Fruit fly (Drosophila melanogaster) whole organism, wandering third instar larva: Measurements from ENCODE around the gene Toll-9.

Experiments used
- Abd-B ChIP-seq: fragments of >200 bp; optimal IDR thresholded peaks from 2 replicates; lab custom pipeline; 2017; ENCODE audit warnings: missing biosample characterization, missing genetic modification characterization
- CG32264 ChIP-seq: fragments of 200-800 bp; sonication (Bioruptor generic); optimal IDR thresholded peaks from 2 replicates; lab custom pipeline; 2016; ENCODE audit warnings: missing biosample characterization, missing genetic modification characterization
- CG9705 ChIP-seq: fragments of 200-800 bp; sonication (Bioruptor generic); optimal IDR thresholded peaks from 2 replicates; lab custom pipeline; 2018; ENCODE audit warnings: missing biosample characterization, mild to moderate bottlenecking, missing genetic modification characterization
- CrebA ChIP-seq: fragments of 200-800 bp; sonication (Bioruptor generic); optimal IDR thresholded peaks from 2 replicates; lab custom pipeline; 2016; ENCODE audit warnings: missing biosample characterization, mild to moderate bottlenecking, missing genetic modification characterization, borderline replicate concordance
- Dfd ChIP-seq: fragments of >200 bp; optimal IDR thresholded peaks from 2 replicates; lab custom pipeline; 2017; ENCODE audit warnings: missing biosample characterization, missing genetic modification characterization
- Dif ChIP-seq: fragments of 200-275, 200-300 bp; sonication (Bioruptor generic); optimal IDR thresholded peaks from 2 replicates; lab custom pipeline; 2018; ENCODE audit warnings: missing biosample characterization, missing genetic modification characterization; ENCODE audit not compliant: partially characterized antibody
- GATAd ChIP-seq: sonication (Bioruptor generic); optimal IDR thresholded peaks from 2 replicates; lab custom pipeline; 2016; ENCODE audit warnings: missing biosample characterization, missing genetic modification characterization
- HLH106 ChIP-seq: fragments of 200-800 bp; optimal IDR thresholded peaks from 3 replicates; lab custom pipeline; 2019; ENCODE audit warnings: missing biosample characterization, mild to moderate bottlenecking, missing genetic modification characterization, moderate library complexity
- Hnf4 ChIP-seq: fragments of 200-800 bp; sonication (Bioruptor generic); optimal IDR thresholded peaks from 2 replicates; lab custom pipeline; 2016; ENCODE audit warnings: missing biosample characterization, mild to moderate bottlenecking, missing genetic modification characterization
- Hr78 ChIP-seq: fragments of >200 bp; optimal IDR thresholded peaks from 2 replicates; lab custom pipeline; 2017; ENCODE audit warnings: missing biosample characterization, missing genetic modification characterization
- Hr83 ChIP-seq: fragments of 200-300 bp; sonication (Bioruptor generic); optimal IDR thresholded peaks from 2 replicates; lab custom pipeline; 2016; ENCODE audit warnings: missing biosample characterization, mild to moderate bottlenecking, missing genetic modification characterization, moderate library complexity; ENCODE audit not compliant: poor library complexity, severe bottlenecking
- Jra ChIP-seq: sonication (Bioruptor generic); optimal IDR thresholded peaks from 2 replicates; lab custom pipeline; 2016; ENCODE audit warnings: missing biosample characterization, missing genetic modification characterization
- Mio ChIP-seq: sonication (Bioruptor generic); optimal IDR thresholded peaks from 2 replicates; lab custom pipeline; 2016; ENCODE audit warnings: missing biosample characterization, missing genetic modification characterization
- Myc ChIP-seq: fragments of >200 bp; optimal IDR thresholded peaks from 2 replicates; lab custom pipeline; 2017
- N ChIP-seq: fragments of >200 bp; optimal IDR thresholded peaks from 2 replicates; lab custom pipeline; 2018; ENCODE audit warnings: missing biosample characterization, missing external identifiers, missing genetic modification characterization
- OdsH ChIP-seq: fragments of 200-800 bp; sonication (Bioruptor generic); optimal IDR thresholded peaks from 2 replicates; lab custom pipeline; 2016; ENCODE audit warnings: missing biosample characterization, mild to moderate bottlenecking, missing genetic modification characterization
- Rel ChIP-seq, 2 experiments: fragments of 200-800 bp; sonication (Bioruptor generic) in 1 of 2; optimal IDR thresholded peaks; 2 replicates in 1 of 2; 3 replicates in 1 of 2; lab custom pipeline; 2016 to 2019; ENCODE audit warnings: mild to moderate bottlenecking in 2 of 2, missing biosample characterization in 2 of 2, missing genetic modification characterization in 2 of 2, moderate library complexity in 1 of 2
- Sp1 ChIP-seq: fragments of 200-800 bp; sonication (Bioruptor generic); optimal IDR thresholded peaks from 3 replicates; lab custom pipeline; 2019; ENCODE audit warnings: missing biosample characterization, mild to moderate bottlenecking, missing genetic modification characterization, moderate library complexity
- Vsx2 ChIP-seq: fragments of 200-300, 225-300 bp; sonication (Bioruptor generic); optimal IDR thresholded peaks from 2 replicates; lab custom pipeline; 2018; ENCODE audit warnings: missing biosample characterization, missing genetic modification characterization; ENCODE audit not compliant: partially characterized antibody
- br ChIP-seq: fragments of 200-800 bp; sonication (Bioruptor generic); optimal IDR thresholded peaks from 2 replicates; lab custom pipeline; 2016; ENCODE audit warnings: missing biosample characterization, missing genetic modification characterization
- brk ChIP-seq: fragments of 200-800 bp; sonication (Bioruptor generic); optimal IDR thresholded peaks from 2 replicates; lab custom pipeline; 2016; ENCODE audit warnings: missing biosample characterization, mild to moderate bottlenecking, missing genetic modification characterization
- dl ChIP-seq, 2 experiments: fragments of 175-275, 200-275 bp in 1 of 2; fragments of 200-275 bp in 1 of 2; sonication (Bioruptor generic); optimal IDR thresholded peaks; lab custom pipeline; 2018; ENCODE audit warnings: mild to moderate bottlenecking in 2 of 2, missing biosample characterization in 2 of 2, missing genetic modification characterization in 2 of 2, moderate library complexity in 2 of 2; ENCODE audit not compliant: partially characterized antibody in 2 of 2, insufficient read depth in 1 of 2
- dmrt93B ChIP-seq: fragments of 200-800 bp; sonication (Bioruptor generic); optimal IDR thresholded peaks from 2 replicates; lab custom pipeline; 2018; ENCODE audit warnings: missing biosample characterization, mild to moderate bottlenecking, missing genetic modification characterization
- dsf ChIP-seq: sonication (Bioruptor generic); optimal IDR thresholded peaks from 2 replicates; lab custom pipeline; 2016; ENCODE audit warnings: missing biosample characterization, missing genetic modification characterization, borderline replicate concordance
- ey ChIP-seq: fragments of 200-800 bp; sonication (Bioruptor generic); optimal IDR thresholded peaks from 2 replicates; lab custom pipeline; 2016; ENCODE audit warnings: missing biosample characterization, missing genetic modification characterization
- foxo ChIP-seq, 2 experiments: fragments of 200-800 bp; sonication (Bioruptor generic); optimal IDR thresholded peaks; 2 replicates in 1 of 2; 3 replicates in 1 of 2; lab custom pipeline; 2016 to 2017; ENCODE audit warnings: missing biosample characterization in 2 of 2, missing genetic modification characterization in 2 of 2
- fru ChIP-seq: fragments of 200-800 bp; sonication (Bioruptor generic); optimal IDR thresholded peaks from 3 replicates; lab custom pipeline; 2016; ENCODE audit warnings: missing biosample characterization, mild to moderate bottlenecking, missing genetic modification characterization
- h ChIP-seq: fragments of 200-800 bp; sonication (Bioruptor generic); optimal IDR thresholded peaks from 3 replicates; lab custom pipeline; 2016; ENCODE audit warnings: missing biosample characterization, mild to moderate bottlenecking, missing genetic modification characterization
- jim ChIP-seq: fragments of 175-275, 200-325 bp; sonication (Bioruptor generic); optimal IDR thresholded peaks from 2 replicates; lab custom pipeline; 2016; ENCODE audit warnings: missing biosample characterization, mild to moderate bottlenecking, missing genetic modification characterization
- lola ChIP-seq: fragments of >200 bp; optimal IDR thresholded peaks from 2 replicates; lab custom pipeline; 2017; ENCODE audit warnings: missing biosample characterization, missing genetic modification characterization
- pan ChIP-seq: fragments of >200 bp; optimal IDR thresholded peaks from 2 replicates; lab custom pipeline; 2017
- psq ChIP-seq: fragments of 200-800 bp; sonication (Bioruptor generic); optimal IDR thresholded peaks from 3 replicates; lab custom pipeline; 2017; ENCODE audit warnings: missing biosample characterization, mild to moderate bottlenecking, missing genetic modification characterization, moderate library complexity
- rgr ChIP-seq: fragments of 200-800 bp; sonication (Bioruptor generic); optimal IDR thresholded peaks from 3 replicates; lab custom pipeline; 2016; ENCODE audit warnings: missing biosample characterization, mild to moderate bottlenecking, missing genetic modification characterization
- sage ChIP-seq: fragments of 200-800 bp; sonication (Bioruptor generic); optimal IDR thresholded peaks from 2 replicates; lab custom pipeline; 2016; ENCODE audit warnings: missing biosample characterization, mild to moderate bottlenecking, missing genetic modification characterization
- sv ChIP-seq: fragments of 200-800 bp; sonication (Bioruptor generic); optimal IDR thresholded peaks from 3 replicates; lab custom pipeline; 2016; ENCODE audit warnings: missing biosample characterization, missing genetic modification characterization
- tai ChIP-seq: sonication (Bioruptor generic); optimal IDR thresholded peaks from 2 replicates; lab custom pipeline; 2016; ENCODE audit warnings: missing biosample characterization, missing genetic modification characterization
- usp ChIP-seq: fragments of >200 bp; optimal IDR thresholded peaks from 2 replicates; lab custom pipeline; 2017; ENCODE audit warnings: missing biosample characterization, missing genetic modification characterization
- woc ChIP-seq: sonication (Bioruptor generic); optimal IDR thresholded peaks from 2 replicates; lab custom pipeline; 2016; ENCODE audit warnings: missing biosample characterization, mild to moderate bottlenecking, missing genetic modification characterization

The Toll-9 gene

dm6 chr3L:20379496-20379895, 13.0 kb upstream of the Toll-9 start:
- TF ChIP-seq dl (GFP tag; optimal IDR thresholded peaks at IDR 0.05; lab: Kevin White, UChicago; ENCODE audit: insufficient read depth in 1 of 2, partially characterized antibody in 2 of 2) (no peak), sage (no peak), CG32264 (GFP tag; lab: Kevin White, UChicago) (no peak), woc (GFP tag; lab: Kevin White, UChicago) (no peak)

dm6 chr3L:20376564-20376920, 10.0 kb upstream of the Toll-9 start:
- TF ChIP-seq dl (GFP tag; optimal IDR thresholded peaks at IDR 0.05; lab: Kevin White, UChicago; ENCODE audit: insufficient read depth in 1 of 2, partially characterized antibody in 2 of 2), result no peak
- no peak for TF ChIP-seq Hr78
- no peak for TF ChIP-seq foxo (GFP tag; optimal IDR thresholded peaks at IDR 0.05; lab: Kevin White, UChicago)
- TF ChIP-seq br (GFP tag; lab: Kevin White, UChicago), result no peak
- TF ChIP-seq psq (GFP tag; lab: Kevin White, UChicago), result no peak
- no peak for TF ChIP-seq HLH106 (tag; lab: Kevin White, UChicago)
- no peak for TF ChIP-seq h (GFP tag; lab: Kevin White, UChicago)
- TF ChIP-seq Hr83 (GFP tag; lab: Kevin White, UChicago), result no peak
- no peak for TF ChIP-seq Sp1
- no peak for TF ChIP-seq N (GFP tag; lab: Kevin White, UChicago)
- TF ChIP-seq Hnf4 (GFP tag; lab: Kevin White, UChicago), result no peak
- no peak for TF ChIP-seq Rel (GFP tag; optimal IDR thresholded peaks at IDR 0.05; lab: Kevin White, UChicago)
- TF ChIP-seq Rel (tag; optimal IDR thresholded peaks at IDR 0.05; lab: Kevin White, UChicago), result no peak
- TF ChIP-seq Abd-B (GFP tag; lab: Kevin White, UChicago), result no peak
- no peak for TF ChIP-seq fru (GFP tag; lab: Kevin White, UChicago)
- TF ChIP-seq GATAd (GFP tag; lab: Kevin White, UChicago), result no peak
- no peak for TF ChIP-seq dmrt93B (GFP tag; lab: Kevin White, UChicago)

DNA sequence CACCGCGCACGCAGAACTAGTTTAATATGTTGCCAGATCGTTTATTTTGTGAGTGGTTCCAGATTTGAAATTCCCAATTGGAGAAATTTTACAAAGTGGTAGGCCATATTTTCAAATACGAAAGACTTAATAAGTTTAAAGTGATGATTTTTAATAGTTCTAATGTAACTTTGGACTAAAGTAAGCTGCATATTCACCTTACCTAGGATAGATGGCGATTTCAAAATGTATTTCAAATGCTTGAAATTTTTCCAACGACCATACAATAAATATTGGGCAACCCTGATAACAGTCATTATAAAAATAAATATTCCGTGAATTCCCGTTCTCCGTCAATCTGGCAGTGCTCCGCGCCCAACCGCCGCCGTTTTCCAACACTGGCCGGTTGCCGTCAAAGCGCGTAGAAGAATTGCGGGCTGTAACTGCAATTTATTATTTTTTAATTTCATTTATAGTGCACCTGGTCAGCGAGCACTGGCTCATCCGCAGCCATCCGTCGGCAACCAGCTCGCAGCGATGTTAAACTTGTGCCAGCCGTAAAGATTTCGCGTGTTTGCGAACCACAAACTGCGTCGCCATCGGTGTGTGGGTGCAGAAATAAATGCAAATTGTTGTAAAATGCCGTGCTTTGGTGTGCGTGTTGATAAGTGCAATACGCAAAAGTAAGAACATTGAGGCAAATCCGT, 9.5 kb upstream of the Toll-9 start, which contains the start of the genes Ide and RhoBTB:
TSS of gene Ide (minus strand) at position 19 of the 686 bp plus-strand sequence.
TSS of gene RhoBTB (plus strand) at position 365 of the 686 bp plus-strand sequence.
- TF ChIP-seq N (GFP tag; lab: Kevin White, UChicago), result no peak
- no peak for TF ChIP-seq Dif
- no peak for TF ChIP-seq usp (GFP tag; lab: Kevin White, UChicago)
- TF ChIP-seq CG9705 (GFP tag; lab: Kevin White, UChicago), result peak; percentile 86
- TF ChIP-seq fru (GFP tag; lab: Kevin White, UChicago), result peak; percentile 84
- TF ChIP-seq OdsH (GFP tag; lab: Kevin White, UChicago), result peak; percentile 58
- peak; percentile 66 for TF ChIP-seq Hnf4 (GFP tag; lab: Kevin White, UChicago)
- peak; percentile 86 for TF ChIP-seq sv (GFP tag; lab: Kevin White, UChicago)
- TF ChIP-seq woc (GFP tag; lab: Kevin White, UChicago), result peak; percentile 83
- peak; percentile 81 for TF ChIP-seq br (GFP tag; lab: Kevin White, UChicago)
- peak; percentile 83 for TF ChIP-seq rgr (GFP tag; lab: Kevin White, UChicago)
- TF ChIP-seq foxo (GFP tag; optimal IDR thresholded peaks at IDR 0.05; lab: Kevin White, UChicago), result peak; percentile 26 to 89
- no peak for TF ChIP-seq CrebA
- TF ChIP-seq Vsx2 (GFP tag; lab: Kevin White, UChicago), result no peak
- peak; percentile 33 for TF ChIP-seq GATAd (GFP tag; lab: Kevin White, UChicago)
- no peak for TF ChIP-seq lola (GFP tag; lab: Kevin White, UChicago)
- no peak for TF ChIP-seq pan (lab: Kevin White, UChicago)
- TF ChIP-seq Abd-B (GFP tag; lab: Kevin White, UChicago), result no peak
- no peak for TF ChIP-seq Rel (GFP tag; optimal IDR thresholded peaks at IDR 0.05; lab: Kevin White, UChicago)
- TF ChIP-seq Rel (tag; optimal IDR thresholded peaks at IDR 0.05; lab: Kevin White, UChicago), result peak; percentile 98
- no peak for TF ChIP-seq Hr78
- TF ChIP-seq dsf, result no peak
- no peak for TF ChIP-seq dl (GFP tag; optimal IDR thresholded peaks at IDR 0.05; lab: Kevin White, UChicago; ENCODE audit: insufficient read depth in 1 of 2, partially characterized antibody in 2 of 2)
- TF ChIP-seq Mio (GFP tag; lab: Kevin White, UChicago), result no peak
- TF ChIP-seq psq (GFP tag; lab: Kevin White, UChicago), result peak; percentile 69
- TF ChIP-seq dmrt93B (GFP tag; lab: Kevin White, UChicago), result peak; percentile 66
- peak; percentile 25 for TF ChIP-seq CG32264 (GFP tag; lab: Kevin White, UChicago)
- TF ChIP-seq Hr83 (GFP tag; lab: Kevin White, UChicago), result peak; percentile 37
- TF ChIP-seq tai, result no peak
- TF ChIP-seq brk (GFP tag; lab: Kevin White, UChicago), result no peak
- TF ChIP-seq HLH106 (tag; lab: Kevin White, UChicago), result peak; percentile 91
- peak; percentile 83 for TF ChIP-seq h (GFP tag; lab: Kevin White, UChicago)
- no peak for TF ChIP-seq Myc
- no peak for TF ChIP-seq jim (GFP tag; lab: Kevin White, UChicago)
- no peak for TF ChIP-seq sage
- TF ChIP-seq ey, result peak; percentile 86
- TF ChIP-seq Dfd (GFP tag; lab: Kevin White, UChicago), result no peak
- peak; percentile 77 for TF ChIP-seq Sp1
- no peak for TF ChIP-seq Jra (GFP tag; lab: Kevin White, UChicago)
